Worm (Caenorhabditis elegans): ENCODE measurements around the gene B0244.15.

B0244.15 gene

DNA sequence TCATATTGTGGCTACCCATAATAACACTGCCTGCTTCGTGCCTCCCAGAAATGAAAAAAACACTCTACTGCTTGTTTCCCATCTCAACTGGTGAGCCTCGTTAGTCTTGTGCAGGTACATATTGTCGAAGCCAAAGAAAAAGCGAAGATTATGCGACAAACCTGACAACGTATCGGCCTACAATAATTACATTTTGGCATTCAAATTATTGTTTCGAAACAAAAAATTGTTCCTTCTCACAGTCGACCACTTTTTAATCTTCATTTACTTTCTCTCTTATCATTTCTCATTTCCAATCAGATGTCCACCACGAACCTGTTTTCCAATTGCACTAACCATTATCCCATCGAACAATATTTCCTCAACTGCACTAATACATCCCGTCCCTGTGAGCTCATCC lies at the start of gene B0244.15:
Gene B0244.15, plus strand, starts transcription at position 301 of the 400 bp plus-strand sequence.
- no peak for TF ChIP-seq flt-1 (GFP tag; IDR thresholded peaks at IDR 0.05)
- no peak for TF ChIP-seq T22C8.4 (GFP tag; IDR thresholded peaks at IDR 0.05)
- no peak for TF ChIP-seq med-1 (GFP tag; optimal IDR thresholded peaks at IDR 0.05; ENCODE audit: insufficient read depth)
- TF ChIP-seq ref-1 (GFP tag; conservative IDR thresholded peaks at IDR 0.05), result no peak
- no peak for TF ChIP-seq klf-2 (GFP tag; conservative IDR thresholded peaks at IDR 0.05)
- TF ChIP-seq tab-1 (GFP tag; IDR thresholded peaks at IDR 0.05), result no peak
- no peak for TF ChIP-seq ztf-23 (GFP tag; IDR thresholded peaks at IDR 0.05)
- TF ChIP-seq cog-1 (tag; optimal IDR thresholded peaks at IDR 0.05), result no peak
- TF ChIP-seq ztf-29 (GFP tag; IDR thresholded peaks at IDR 0.05), result no peak

DNA sequence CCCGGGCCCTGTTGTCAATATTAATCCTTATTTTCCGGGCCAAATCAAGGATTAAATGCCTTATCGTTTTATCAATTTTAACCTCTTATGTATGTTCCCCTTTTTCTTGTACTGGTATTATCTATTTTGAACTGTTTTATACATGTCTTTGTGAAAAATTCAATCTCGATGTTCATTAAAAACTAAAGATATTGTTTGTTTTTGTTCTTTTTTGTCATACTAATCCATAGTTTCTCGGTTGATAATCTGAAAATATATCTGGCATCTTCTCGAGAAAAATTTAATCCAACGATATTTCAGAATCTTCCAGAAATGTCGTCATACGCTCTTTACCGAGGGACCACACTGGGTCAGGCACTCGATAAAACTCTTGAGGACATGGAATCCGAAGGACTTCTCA lies 49.4 kb upstream of the B0244.15 start, which contains the start of gene B0336.13:
Gene B0336.13, plus strand, starts transcription at position 301 of the 400 bp plus-strand sequence.
- TF ChIP-seq T22C8.4 (GFP tag; IDR thresholded peaks at IDR 0.05), result no peak
- no peak for TF ChIP-seq ref-1 (GFP tag; conservative IDR thresholded peaks at IDR 0.05)
- TF ChIP-seq ztf-29 (GFP tag; IDR thresholded peaks at IDR 0.05), result no peak
- no peak for TF ChIP-seq flt-1 (GFP tag; IDR thresholded peaks at IDR 0.05)
- TF ChIP-seq med-1 (GFP tag; optimal IDR thresholded peaks at IDR 0.05; ENCODE audit: insufficient read depth), result no peak
- TF ChIP-seq cog-1 (tag; optimal IDR thresholded peaks at IDR 0.05), result no peak
- TF ChIP-seq ztf-23 (GFP tag; IDR thresholded peaks at IDR 0.05), result no peak
- TF ChIP-seq tab-1 (GFP tag; IDR thresholded peaks at IDR 0.05), result no peak
- TF ChIP-seq klf-2 (GFP tag; conservative IDR thresholded peaks at IDR 0.05), result no peak

DNA sequence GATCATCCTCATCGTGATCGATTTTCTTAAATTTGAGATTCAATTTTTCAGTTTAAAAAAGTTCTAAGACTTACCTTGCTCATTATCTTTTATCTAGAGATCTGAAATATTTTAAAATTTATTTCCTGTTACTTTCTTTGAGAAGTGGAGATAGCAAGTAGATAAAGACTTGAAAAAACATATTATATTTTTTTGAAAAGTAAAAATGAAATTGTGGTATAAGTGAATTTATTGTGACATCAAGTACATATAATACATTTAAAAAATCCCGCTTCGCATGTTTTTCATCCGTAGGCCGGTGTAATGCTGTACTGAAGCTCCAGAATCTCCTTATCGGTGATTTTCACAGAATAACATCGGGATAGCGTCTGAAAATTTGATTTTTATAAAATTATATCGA lies 45.9 kb upstream of the B0244.15 start, which contains the start of gene B0336.7:
Gene B0336.7, minus strand, starts transcription at position 101 of the 400 bp plus-strand sequence.
- TF ChIP-seq ztf-29 (GFP tag; IDR thresholded peaks at IDR 0.05) (no peak), T22C8.4 (GFP tag; IDR thresholded peaks at IDR 0.05) (no peak), tab-1 (GFP tag; IDR thresholded peaks at IDR 0.05) (no peak), flt-1 (GFP tag; IDR thresholded peaks at IDR 0.05) (no peak), cog-1 (tag; optimal IDR thresholded peaks at IDR 0.05) (no peak), med-1 (GFP tag; optimal IDR thresholded peaks at IDR 0.05; ENCODE audit: insufficient read depth) (no peak), klf-2 (GFP tag; conservative IDR thresholded peaks at IDR 0.05) (no peak), ref-1 (GFP tag; conservative IDR thresholded peaks at IDR 0.05) (no peak), ztf-23 (GFP tag; IDR thresholded peaks at IDR 0.05) (no peak)

DNA sequence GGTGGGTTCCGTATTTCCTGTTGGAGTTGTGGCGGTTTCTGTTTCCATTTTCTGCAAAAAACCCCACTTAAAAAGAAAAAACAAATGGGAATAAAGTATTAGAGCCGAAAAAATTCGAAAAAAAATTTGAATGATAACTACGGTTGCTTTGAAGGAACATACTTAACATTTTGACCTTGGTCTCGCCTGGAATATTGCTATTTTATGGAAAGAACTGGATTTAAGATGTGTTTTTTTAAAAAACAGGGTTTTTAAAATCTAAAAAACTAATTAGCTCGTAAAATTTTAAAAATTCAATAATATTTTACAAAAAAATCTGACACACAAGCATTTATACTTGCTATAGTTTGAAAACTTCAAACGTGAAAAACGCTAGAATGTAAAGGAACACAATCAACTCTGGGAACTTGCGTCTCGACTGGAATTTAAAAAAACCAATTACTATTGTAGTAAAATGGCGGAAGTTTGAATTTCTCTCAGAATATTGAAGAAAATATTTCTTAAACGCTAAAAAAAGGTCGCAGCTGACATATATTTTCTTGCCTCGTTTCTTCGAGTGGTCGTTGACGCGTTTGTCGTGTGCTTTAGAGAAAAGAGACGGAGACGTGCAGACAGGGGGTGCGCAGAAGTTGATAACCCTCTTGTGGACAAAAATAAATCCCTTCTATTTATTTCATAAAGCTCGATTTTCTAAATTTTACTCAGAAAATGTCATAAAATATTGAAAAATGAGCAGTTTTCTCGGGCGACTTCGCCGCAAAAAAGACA lies 45.0 kb upstream of the B0244.15 start, which contains the start of the genes lgg-3 and rgs-5:
Gene lgg-3, minus strand, starts transcription at position 51 of the 768 bp plus-strand sequence.
Gene rgs-5, plus strand, starts transcription at position 593 of the 768 bp plus-strand sequence.
- TF ChIP-seq flt-1 (GFP tag; IDR thresholded peaks at IDR 0.05) (no peak), T22C8.4 (GFP tag; IDR thresholded peaks at IDR 0.05) (no peak), ztf-29 (GFP tag; IDR thresholded peaks at IDR 0.05) (no peak), klf-2 (GFP tag; conservative IDR thresholded peaks at IDR 0.05) (no peak), ztf-23 (GFP tag; IDR thresholded peaks at IDR 0.05) (no peak), med-1 (GFP tag; optimal IDR thresholded peaks at IDR 0.05; ENCODE audit: insufficient read depth) (no peak), cog-1 (tag; optimal IDR thresholded peaks at IDR 0.05) (no peak)

DNA sequence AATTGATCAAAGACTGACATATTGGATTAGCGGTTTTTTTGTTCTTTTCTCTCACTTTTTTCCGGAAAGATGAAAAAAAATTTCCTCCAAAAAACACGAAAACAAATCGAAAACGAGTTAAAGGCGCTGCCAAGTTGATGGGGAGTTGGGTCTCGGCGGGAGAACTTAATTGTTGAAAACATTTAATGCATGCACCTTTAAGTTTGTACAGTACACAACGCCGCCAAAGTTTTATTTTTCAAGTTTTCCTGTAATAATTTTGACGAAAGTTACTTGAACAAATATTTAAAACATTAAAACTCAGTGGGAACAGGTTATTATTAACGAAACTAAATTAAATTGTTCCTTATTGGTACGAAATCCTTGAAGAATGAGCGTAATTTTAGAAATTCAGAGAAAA lies 41.7 kb upstream of the B0244.15 start:
- no peak for TF ChIP-seq flt-1 (GFP tag; IDR thresholded peaks at IDR 0.05)
- no peak for TF ChIP-seq ref-1 (GFP tag; conservative IDR thresholded peaks at IDR 0.05)
- TF ChIP-seq cog-1 (tag; optimal IDR thresholded peaks at IDR 0.05), result no peak
- no peak for TF ChIP-seq ztf-23 (GFP tag; IDR thresholded peaks at IDR 0.05)
- TF ChIP-seq ztf-29 (GFP tag; IDR thresholded peaks at IDR 0.05), result no peak
- TF ChIP-seq klf-2 (GFP tag; conservative IDR thresholded peaks at IDR 0.05), result no peak
- TF ChIP-seq T22C8.4 (GFP tag; IDR thresholded peaks at IDR 0.05), result no peak
- no peak for TF ChIP-seq tab-1 (GFP tag; IDR thresholded peaks at IDR 0.05)
- TF ChIP-seq med-1 (GFP tag; optimal IDR thresholded peaks at IDR 0.05; ENCODE audit: insufficient read depth), result no peak

DNA sequence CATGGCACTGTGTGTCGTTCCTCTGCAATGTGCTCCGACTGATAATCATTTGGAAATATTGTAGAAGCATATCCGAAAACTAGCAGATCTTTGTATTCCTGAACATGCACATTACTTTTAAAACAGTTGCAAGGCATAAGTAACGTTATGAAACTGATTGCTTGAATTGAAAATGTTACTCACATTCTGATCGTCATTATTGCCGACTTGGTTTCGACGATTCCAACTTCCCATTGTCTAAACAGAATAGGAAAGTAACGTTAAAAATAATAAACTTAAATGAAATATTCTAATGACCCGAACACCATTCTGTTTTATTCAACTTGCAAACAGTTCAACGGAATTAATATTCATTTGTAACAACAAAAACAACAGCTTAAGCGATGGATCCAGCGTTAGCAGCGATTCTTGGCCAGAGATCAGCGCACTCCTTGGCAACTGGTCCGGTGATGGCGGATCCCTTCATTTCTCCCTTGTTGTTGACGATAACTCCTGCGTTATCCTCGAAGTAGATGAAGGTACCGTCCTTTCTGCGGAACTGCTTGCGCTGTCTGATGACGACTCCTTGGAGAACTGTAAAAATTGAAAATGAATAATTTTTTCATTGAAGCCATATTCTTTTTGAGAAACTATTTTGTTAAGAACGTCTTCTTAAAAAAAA lies 37.8 kb upstream of the B0244.15 start, which contains the start of gene swp-1:
Gene swp-1, minus strand, starts transcription at position 298 of the 661 bp plus-strand sequence.
- TF ChIP-seq tab-1 (GFP tag; IDR thresholded peaks at IDR 0.05) (no peak), klf-2 (GFP tag; conservative IDR thresholded peaks at IDR 0.05) (no peak), cog-1 (tag; optimal IDR thresholded peaks at IDR 0.05) (no peak), ztf-23 (GFP tag; IDR thresholded peaks at IDR 0.05) (no peak), T22C8.4 (GFP tag; IDR thresholded peaks at IDR 0.05) (no peak), med-1 (GFP tag; optimal IDR thresholded peaks at IDR 0.05; ENCODE audit: insufficient read depth) (no peak), ztf-29 (GFP tag; IDR thresholded peaks at IDR 0.05) (no peak), flt-1 (GFP tag; IDR thresholded peaks at IDR 0.05) (no peak), ref-1 (GFP tag; conservative IDR thresholded peaks at IDR 0.05) (no peak)

DNA sequence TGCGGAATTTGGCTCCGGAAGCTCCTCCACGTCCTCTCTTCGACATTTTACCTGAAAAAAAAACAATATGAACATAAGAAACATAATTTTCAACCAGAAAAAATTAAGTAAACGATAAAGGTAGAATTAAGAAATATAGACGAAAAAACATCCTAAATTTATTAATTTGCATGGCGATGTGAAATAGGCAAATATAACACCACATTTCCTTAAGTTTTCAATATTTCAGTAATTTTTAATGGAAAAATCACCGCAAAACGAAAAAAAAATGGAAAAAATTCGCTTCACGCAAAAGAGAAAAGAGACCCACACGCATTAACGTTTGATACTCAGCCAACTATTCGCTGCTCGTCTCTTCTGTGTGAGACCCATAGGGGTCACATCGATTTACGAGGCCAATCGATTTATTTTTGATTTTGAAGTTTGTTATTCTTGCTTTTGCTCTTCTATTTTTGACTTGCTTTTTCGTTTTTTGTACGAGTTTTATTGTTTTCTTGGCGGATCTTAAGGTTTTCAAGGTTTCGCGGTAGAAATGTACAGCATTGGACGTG lies 37.0 kb upstream of the B0244.15 start, which contains the start of gene rpl-23:
Gene rpl-23, minus strand, starts transcription at position 51 of the 551 bp plus-strand sequence.
- TF ChIP-seq ztf-23 (GFP tag; IDR thresholded peaks at IDR 0.05) (no peak), tab-1 (GFP tag; IDR thresholded peaks at IDR 0.05) (no peak), ref-1 (GFP tag; conservative IDR thresholded peaks at IDR 0.05) (no peak), ztf-29 (GFP tag; IDR thresholded peaks at IDR 0.05) (no peak), klf-2 (GFP tag; conservative IDR thresholded peaks at IDR 0.05) (no peak), T22C8.4 (GFP tag; IDR thresholded peaks at IDR 0.05) (peak; percentile 96), med-1 (GFP tag; optimal IDR thresholded peaks at IDR 0.05; ENCODE audit: insufficient read depth) (no peak), flt-1 (GFP tag; IDR thresholded peaks at IDR 0.05) (peak; percentile 66), cog-1 (tag; optimal IDR thresholded peaks at IDR 0.05) (peak; percentile 54)

DNA sequence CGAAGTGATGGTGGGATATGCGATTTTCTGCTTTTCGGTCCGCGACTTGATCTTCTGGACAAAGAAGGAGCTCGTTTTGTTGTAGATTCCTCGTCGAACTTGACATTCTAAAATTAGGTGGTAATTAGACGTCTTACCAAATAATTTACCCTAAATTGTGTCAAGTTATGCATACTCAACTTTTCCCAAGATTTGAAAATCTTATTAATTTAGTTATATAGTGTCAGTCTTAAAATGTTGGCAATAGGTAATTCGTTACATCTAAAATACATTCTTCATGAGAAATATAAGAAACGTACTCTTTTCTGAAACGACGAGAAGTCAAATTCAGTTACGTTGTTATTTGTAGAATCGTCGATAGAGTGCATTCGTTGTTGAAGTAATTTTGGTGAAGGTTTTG lies 35.6 kb upstream of the B0244.15 start:
- no peak for TF ChIP-seq cog-1 (tag; optimal IDR thresholded peaks at IDR 0.05)
- no peak for TF ChIP-seq med-1 (GFP tag; optimal IDR thresholded peaks at IDR 0.05; ENCODE audit: insufficient read depth)
- TF ChIP-seq flt-1 (GFP tag; IDR thresholded peaks at IDR 0.05), result no peak
- TF ChIP-seq tab-1 (GFP tag; IDR thresholded peaks at IDR 0.05), result no peak
- TF ChIP-seq ref-1 (GFP tag; conservative IDR thresholded peaks at IDR 0.05), result no peak
- no peak for TF ChIP-seq ztf-23 (GFP tag; IDR thresholded peaks at IDR 0.05)
- no peak for TF ChIP-seq klf-2 (GFP tag; conservative IDR thresholded peaks at IDR 0.05)
- TF ChIP-seq ztf-29 (GFP tag; IDR thresholded peaks at IDR 0.05), result no peak
- no peak for TF ChIP-seq T22C8.4 (GFP tag; IDR thresholded peaks at IDR 0.05)

Measured in whole organism, midembryonic.